Worm (Caenorhabditis elegans): ENCODE measurements around the gene ZK697.1.

The ZK697.1 gene

DNA sequence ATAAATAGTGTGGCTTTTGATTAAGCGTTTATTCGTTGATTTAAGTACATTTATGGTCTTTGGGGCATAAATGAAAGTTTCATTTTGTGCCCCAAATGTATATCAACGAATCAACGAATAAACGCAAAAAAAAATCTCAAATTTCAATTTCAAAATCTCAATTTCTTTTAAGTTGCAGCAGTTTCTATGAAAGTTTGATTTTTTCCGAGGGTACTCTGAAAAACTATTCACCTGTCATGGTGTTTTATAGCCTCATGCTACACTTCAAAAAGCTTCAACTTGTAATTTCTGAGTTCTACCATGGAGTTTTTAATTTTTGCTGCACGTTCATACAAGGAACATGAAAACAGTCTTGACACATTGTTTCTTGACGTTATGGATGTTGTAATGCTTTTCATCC lies at the start of gene ZK697.1:
TSS of gene ZK697.1 (plus strand) at position 301 of the 400 bp plus-strand sequence.
- TF ChIP-seq flt-1 (GFP tag; IDR thresholded peaks at IDR 0.05) (no peak), ztf-29 (GFP tag; IDR thresholded peaks at IDR 0.05) (no peak), med-1 (GFP tag; optimal IDR thresholded peaks at IDR 0.05; ENCODE audit: insufficient read depth) (no peak), cog-1 (tag; optimal IDR thresholded peaks at IDR 0.05) (no peak), T22C8.4 (GFP tag; IDR thresholded peaks at IDR 0.05) (no peak), klf-2 (GFP tag; conservative IDR thresholded peaks at IDR 0.05) (no peak), ref-1 (GFP tag; conservative IDR thresholded peaks at IDR 0.05) (no peak), tab-1 (GFP tag; IDR thresholded peaks at IDR 0.05) (no peak), ztf-23 (GFP tag; IDR thresholded peaks at IDR 0.05) (no peak)

DNA sequence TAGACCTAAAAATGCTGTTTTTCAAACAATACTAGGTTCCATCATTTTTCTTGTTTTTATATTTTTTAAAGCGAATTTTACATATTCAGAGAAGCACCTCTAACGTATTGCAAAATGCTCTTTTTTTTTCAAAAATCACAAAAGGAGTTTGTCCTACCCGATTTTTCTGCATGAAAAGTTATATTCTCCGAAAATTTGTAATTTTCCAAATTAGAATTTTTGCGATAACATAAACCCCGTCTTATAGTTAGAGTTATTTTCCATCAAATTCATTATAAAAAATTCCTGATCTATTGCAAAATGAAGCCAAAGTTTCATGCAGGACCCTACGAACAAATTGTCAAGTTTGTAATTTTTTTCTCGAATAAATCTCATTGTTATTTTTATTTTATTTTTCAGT lies 44.2 kb upstream of the ZK697.1 start, which contains the start of gene srw-99:
TSS of gene srw-99 (plus strand) at position 301 of the 400 bp plus-strand sequence.
- TF ChIP-seq ref-1 (GFP tag; conservative IDR thresholded peaks at IDR 0.05) (no peak), med-1 (GFP tag; optimal IDR thresholded peaks at IDR 0.05; ENCODE audit: insufficient read depth) (no peak), flt-1 (GFP tag; IDR thresholded peaks at IDR 0.05) (no peak), tab-1 (GFP tag; IDR thresholded peaks at IDR 0.05) (no peak), cog-1 (tag; optimal IDR thresholded peaks at IDR 0.05) (no peak), ztf-23 (GFP tag; IDR thresholded peaks at IDR 0.05) (no peak), T22C8.4 (GFP tag; IDR thresholded peaks at IDR 0.05) (no peak), klf-2 (GFP tag; conservative IDR thresholded peaks at IDR 0.05) (no peak), ztf-29 (GFP tag; IDR thresholded peaks at IDR 0.05) (no peak)

DNA sequence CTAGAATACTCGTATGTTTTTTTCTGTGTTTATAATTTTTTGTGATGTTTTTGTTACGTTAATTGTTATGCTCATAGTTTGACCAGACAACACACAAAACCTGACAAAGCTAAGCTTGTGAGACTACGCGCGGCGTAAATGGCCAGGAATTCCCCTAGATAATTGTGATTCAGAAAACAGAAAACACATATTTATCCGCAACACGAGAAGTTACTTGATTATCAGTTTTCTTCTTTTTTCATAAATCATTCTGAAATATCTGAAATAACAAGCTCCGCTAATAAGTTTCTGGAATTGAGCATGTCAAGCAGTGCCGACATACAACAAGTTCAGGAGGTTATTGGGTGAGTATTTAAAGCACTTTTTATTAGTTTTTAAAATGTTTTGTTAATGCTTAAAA lies 41.7 kb upstream of the ZK697.1 start, which contains the start of gene srw-100:
TSS of gene srw-100 (plus strand) at position 301 of the 400 bp plus-strand sequence.
- no peak for TF ChIP-seq T22C8.4 (GFP tag; IDR thresholded peaks at IDR 0.05)
- TF ChIP-seq klf-2 (GFP tag; conservative IDR thresholded peaks at IDR 0.05), result no peak
- TF ChIP-seq med-1 (GFP tag; optimal IDR thresholded peaks at IDR 0.05; ENCODE audit: insufficient read depth), result no peak
- TF ChIP-seq tab-1 (GFP tag; IDR thresholded peaks at IDR 0.05), result no peak
- TF ChIP-seq flt-1 (GFP tag; IDR thresholded peaks at IDR 0.05), result no peak
- TF ChIP-seq cog-1 (tag; optimal IDR thresholded peaks at IDR 0.05), result no peak
- TF ChIP-seq ztf-23 (GFP tag; IDR thresholded peaks at IDR 0.05), result no peak
- TF ChIP-seq ref-1 (GFP tag; conservative IDR thresholded peaks at IDR 0.05), result no peak
- TF ChIP-seq ztf-29 (GFP tag; IDR thresholded peaks at IDR 0.05), result no peak

DNA sequence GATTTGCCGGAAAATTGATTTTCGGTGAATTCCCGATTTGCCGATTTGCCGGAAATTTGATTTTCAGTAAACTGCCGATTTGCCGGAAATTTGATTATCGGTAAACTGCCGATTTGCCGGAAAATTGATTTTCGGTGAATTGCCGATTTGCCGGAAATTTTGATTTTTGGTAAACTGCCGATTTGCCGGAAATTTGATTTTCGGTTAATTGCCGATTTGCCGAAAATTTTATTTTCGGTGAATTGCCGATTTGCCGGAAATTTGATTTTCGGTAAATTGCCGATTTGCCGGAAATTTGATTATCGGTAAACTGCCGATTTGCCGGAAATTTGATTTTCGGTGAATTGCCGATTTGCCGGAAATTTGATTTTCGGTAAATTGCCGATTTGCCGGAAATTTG lies 40.1 kb upstream of the ZK697.1 start:
- TF ChIP-seq ztf-23 (GFP tag; IDR thresholded peaks at IDR 0.05), result peak; percentile 37; the same call in 1 of the 2 replicates

DNA sequence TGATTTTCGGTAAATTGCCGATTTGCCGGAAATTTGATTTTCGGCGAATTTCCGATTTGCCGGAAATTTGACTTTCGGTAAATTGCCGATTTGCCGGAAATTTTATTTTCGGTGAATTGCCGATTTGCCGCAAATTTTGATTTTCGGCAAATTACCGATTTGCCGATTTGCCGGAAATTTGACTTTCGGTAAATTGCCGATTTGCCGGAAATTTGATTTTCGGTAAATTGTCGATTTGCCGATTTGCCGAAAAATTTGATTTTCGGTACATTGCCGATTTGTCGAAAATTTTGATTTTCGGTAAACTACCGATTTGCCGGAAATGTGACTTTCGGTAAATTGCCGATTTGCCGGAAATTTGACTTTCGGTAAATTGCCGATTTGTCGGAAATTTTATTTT lies 38.8 kb upstream of the ZK697.1 start:
- TF ChIP-seq klf-2 (GFP tag; conservative IDR thresholded peaks at IDR 0.05), result peak; percentile 86
- TF ChIP-seq T22C8.4 (GFP tag; IDR thresholded peaks at IDR 0.05), result peak; percentile 29; the same call in 1 of the 2 replicates
- peak; percentile 81 for TF ChIP-seq tab-1 (GFP tag; IDR thresholded peaks at IDR 0.05)
- TF ChIP-seq ref-1 (GFP tag; conservative IDR thresholded peaks at IDR 0.05), result peak; percentile 47; the same call in 1 of the 2 replicates
- TF ChIP-seq ztf-23 (GFP tag; IDR thresholded peaks at IDR 0.05), result peak; percentile 84
- TF ChIP-seq flt-1 (GFP tag; IDR thresholded peaks at IDR 0.05), result peak; percentile 57

DNA sequence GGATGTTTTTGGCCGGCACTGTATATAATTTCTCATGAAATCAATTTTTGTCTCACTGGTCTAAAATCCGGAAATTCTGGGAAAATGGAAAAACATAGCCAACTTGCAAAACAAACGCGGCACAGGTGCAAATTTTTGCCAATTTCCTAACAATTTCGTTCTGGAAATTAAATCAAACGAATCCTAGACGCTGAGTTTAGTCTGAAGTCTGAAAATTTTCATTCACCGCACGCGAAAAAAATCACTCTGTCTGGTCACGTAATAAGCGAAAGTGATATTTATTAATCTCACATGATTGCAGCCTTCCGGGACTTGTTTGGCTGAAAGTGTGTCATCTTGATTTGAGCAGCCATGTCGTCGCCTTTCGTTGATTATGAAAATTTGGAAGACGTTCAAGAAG lies 35.7 kb upstream of the ZK697.1 start, which contains the start of gene srw-103:
TSS of gene srw-103 (plus strand) at position 301 of the 400 bp plus-strand sequence.
- TF ChIP-seq ztf-29 (GFP tag; IDR thresholded peaks at IDR 0.05) (no peak), ztf-23 (GFP tag; IDR thresholded peaks at IDR 0.05) (no peak), ref-1 (GFP tag; conservative IDR thresholded peaks at IDR 0.05) (no peak), T22C8.4 (GFP tag; IDR thresholded peaks at IDR 0.05) (no peak), tab-1 (GFP tag; IDR thresholded peaks at IDR 0.05) (no peak), klf-2 (GFP tag; conservative IDR thresholded peaks at IDR 0.05) (no peak), flt-1 (GFP tag; IDR thresholded peaks at IDR 0.05) (no peak), med-1 (GFP tag; optimal IDR thresholded peaks at IDR 0.05; ENCODE audit: insufficient read depth) (no peak), cog-1 (tag; optimal IDR thresholded peaks at IDR 0.05) (no peak)

DNA sequence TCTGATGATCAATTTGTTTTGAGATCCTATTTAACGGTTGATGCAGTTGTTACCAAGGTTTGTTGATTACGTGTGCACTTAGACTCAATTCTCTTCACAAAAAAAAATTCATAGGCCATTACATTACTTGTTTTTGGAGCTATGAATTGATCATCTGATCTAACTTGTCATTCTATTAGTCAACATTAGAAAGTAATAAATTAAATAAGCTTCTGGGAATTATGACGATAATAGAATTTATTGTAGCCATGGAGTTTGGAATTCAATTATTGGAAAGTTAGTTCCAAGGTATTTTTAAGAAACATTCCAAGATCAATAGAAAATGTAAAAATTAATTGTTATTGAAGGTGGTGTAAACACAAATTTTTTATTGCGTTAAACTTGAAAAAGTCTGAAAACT lies 34.4 kb upstream of the ZK697.1 start:
- TF ChIP-seq cog-1 (tag; optimal IDR thresholded peaks at IDR 0.05) (no peak), T22C8.4 (GFP tag; IDR thresholded peaks at IDR 0.05) (no peak), klf-2 (GFP tag; conservative IDR thresholded peaks at IDR 0.05) (no peak), tab-1 (GFP tag; IDR thresholded peaks at IDR 0.05) (no peak), ztf-23 (GFP tag; IDR thresholded peaks at IDR 0.05) (no peak), ztf-29 (GFP tag; IDR thresholded peaks at IDR 0.05) (no peak), flt-1 (GFP tag; IDR thresholded peaks at IDR 0.05) (no peak), med-1 (GFP tag; optimal IDR thresholded peaks at IDR 0.05; ENCODE audit: insufficient read depth) (no peak), ref-1 (GFP tag; conservative IDR thresholded peaks at IDR 0.05) (no peak)

DNA sequence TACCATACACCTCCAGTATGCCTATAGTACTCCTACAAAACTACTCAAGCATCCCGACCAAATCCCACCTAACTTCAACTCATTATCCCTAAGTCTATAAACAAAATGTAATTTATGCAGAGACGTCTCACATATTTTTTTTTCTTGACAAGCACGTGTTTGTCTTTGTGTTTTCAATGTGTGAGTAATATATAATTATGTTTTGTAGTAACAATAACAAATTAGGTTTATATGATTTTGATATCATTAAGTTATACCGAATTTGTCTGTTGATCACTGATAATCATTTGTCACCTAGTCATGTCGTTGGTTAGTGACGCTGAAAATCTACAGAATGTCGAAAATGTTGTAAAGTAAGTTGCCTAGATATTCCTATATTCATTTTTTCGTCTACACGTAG lies 32.7 kb upstream of the ZK697.1 start, which contains the start of gene srw-102:
TSS of gene srw-102 (plus strand) at position 301 of the 400 bp plus-strand sequence.
- TF ChIP-seq med-1 (GFP tag; optimal IDR thresholded peaks at IDR 0.05; ENCODE audit: insufficient read depth) (no peak), tab-1 (GFP tag; IDR thresholded peaks at IDR 0.05) (no peak), flt-1 (GFP tag; IDR thresholded peaks at IDR 0.05) (no peak), klf-2 (GFP tag; conservative IDR thresholded peaks at IDR 0.05) (no peak), ref-1 (GFP tag; conservative IDR thresholded peaks at IDR 0.05) (no peak)

DNA sequence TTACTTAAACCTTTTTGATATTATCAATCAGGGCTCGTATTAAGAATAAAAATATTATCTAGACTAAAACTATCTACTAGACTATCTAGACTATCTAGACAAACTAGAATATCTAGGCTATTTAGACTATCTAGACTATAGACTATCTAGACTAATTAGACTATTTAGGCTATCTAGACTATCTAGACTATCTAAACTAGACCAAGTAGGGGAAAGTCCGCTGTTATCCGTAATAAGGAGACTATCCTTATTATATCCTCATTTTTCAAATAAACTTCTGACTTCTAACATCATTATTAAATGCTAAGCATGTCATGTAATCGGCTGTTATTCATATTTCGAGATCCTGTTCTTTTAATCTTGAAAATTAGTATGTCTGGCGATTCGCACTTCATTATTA lies 30.6 kb upstream of the ZK697.1 start, which contains the start of gene srw-101:
TSS of gene srw-101 (plus strand) at position 301 of the 400 bp plus-strand sequence.
- TF ChIP-seq T22C8.4 (GFP tag; IDR thresholded peaks at IDR 0.05) (no peak), ref-1 (GFP tag; conservative IDR thresholded peaks at IDR 0.05) (no peak), tab-1 (GFP tag; IDR thresholded peaks at IDR 0.05) (no peak), ztf-29 (GFP tag; IDR thresholded peaks at IDR 0.05) (no peak), cog-1 (tag; optimal IDR thresholded peaks at IDR 0.05) (no peak), klf-2 (GFP tag; conservative IDR thresholded peaks at IDR 0.05) (no peak), med-1 (GFP tag; optimal IDR thresholded peaks at IDR 0.05; ENCODE audit: insufficient read depth) (no peak), flt-1 (GFP tag; IDR thresholded peaks at IDR 0.05) (no peak), ztf-23 (GFP tag; IDR thresholded peaks at IDR 0.05) (no peak)

DNA sequence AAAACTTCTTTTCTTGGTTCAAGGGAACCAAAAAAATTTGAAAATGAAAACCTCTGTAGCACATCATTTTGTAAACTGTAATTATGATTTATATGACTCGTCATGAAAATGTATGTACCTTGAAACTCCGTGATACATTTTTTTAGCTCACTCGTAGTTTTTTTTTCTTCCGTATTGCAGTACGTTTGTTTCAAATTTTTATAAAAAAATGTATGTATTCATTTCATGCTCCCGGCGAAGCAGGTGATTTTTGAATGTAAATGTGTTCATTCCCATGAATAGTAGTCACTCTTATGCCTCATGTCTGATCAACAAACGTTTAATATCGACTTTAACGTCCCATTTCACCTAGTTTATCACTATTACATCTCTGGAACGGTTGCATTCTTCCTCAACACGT lies 27.2 kb upstream of the ZK697.1 start, which contains the start of gene sri-27:
TSS of gene sri-27 (plus strand) at position 301 of the 400 bp plus-strand sequence.
- TF ChIP-seq T22C8.4 (GFP tag; IDR thresholded peaks at IDR 0.05) (no peak), ref-1 (GFP tag; conservative IDR thresholded peaks at IDR 0.05) (no peak), ztf-29 (GFP tag; IDR thresholded peaks at IDR 0.05) (no peak)

Data from whole organism, midembryonic.